Fruit fly (Drosophila melanogaster) whole organism, embryonic: ENCODE measurements around the gene CG16853.

Source experiments
- C15 ChIP-seq: fragments of 200-800 bp; sonication (Bioruptor generic); IDR thresholded peaks from 3 replicates; pipeline ENCODE4 v1.3.6; 2022; ENCODE audit warnings: missing biosample characterization, missing genetic modification characterization
- CG10321 ChIP-seq: fragments of 200-800 bp; sonication (Bioruptor generic); IDR thresholded peaks from 2 replicates; pipeline ENCODE4 v1.3.6; 2022; ENCODE audit warnings: missing biosample characterization, missing genetic modification characterization
- CG10959 ChIP-seq: fragments of 200-800 bp; sonication (Bioruptor generic); IDR thresholded peaks from 2 replicates; pipeline ENCODE4 v1.3.6; 2022; ENCODE audit warnings: missing biosample characterization, missing genetic modification characterization
- CG12104 ChIP-seq: fragments of 200-800 bp; sonication (Bioruptor generic); optimal IDR thresholded peaks from 3 replicates; lab custom pipeline; 2016; ENCODE audit warnings: missing biosample characterization, missing genetic modification characterization
- CG14050 ChIP-seq: fragments of 200-800 bp; sonication (Bioruptor generic); IDR thresholded peaks from 3 replicates; pipeline ENCODE4 v1.3.6; 2022; ENCODE audit warnings: missing biosample characterization, missing genetic modification characterization
- CG15479 ChIP-seq: fragments of 200-800 bp; sonication (Bioruptor generic); optimal IDR thresholded peaks from 3 replicates; lab custom pipeline; 2019; ENCODE audit warnings: missing biosample characterization, mild to moderate bottlenecking, missing genetic modification characterization, moderate library complexity
- CG18262 ChIP-seq: fragments of 200-800 bp; optimal IDR thresholded peaks from 3 replicates; lab custom pipeline; 2019; ENCODE audit warnings: missing biosample characterization, mild to moderate bottlenecking, missing genetic modification characterization, moderate library complexity
- CG18599 ChIP-seq: fragments of 200-800 bp; sonication (Bioruptor generic); optimal IDR thresholded peaks from 3 replicates; lab custom pipeline; 2017; ENCODE audit warnings: missing biosample characterization, missing genetic modification characterization, mild to moderate bottlenecking, moderate library complexity, missing genetic modification reagents
- CG18619 ChIP-seq: fragments of 200-800 bp; sonication (Bioruptor generic); optimal IDR thresholded peaks from 3 replicates; lab custom pipeline; 2017; ENCODE audit warnings: missing biosample characterization, mild to moderate bottlenecking, missing genetic modification characterization
- CG2202 ChIP-seq: fragments of 200-800 bp; sonication (Bioruptor generic); optimal IDR thresholded peaks from 2 replicates; lab custom pipeline; 2018; ENCODE audit warnings: missing biosample characterization, mild to moderate bottlenecking, missing genetic modification characterization
- CG31441 ChIP-seq: fragments of 200-800 bp; sonication (Bioruptor generic); IDR thresholded peaks from 2 replicates; pipeline ENCODE4 v1.3.6; 2022; ENCODE audit warnings: missing biosample characterization, missing genetic modification characterization
- CG33213 ChIP-seq: fragments of 200-800 bp; sonication (Bioruptor generic); optimal IDR thresholded peaks from 3 replicates; lab custom pipeline; 2016; ENCODE audit warnings: missing biosample characterization, missing genetic modification characterization
- CG6254 ChIP-seq: fragments of 200-800 bp; sonication (Bioruptor generic); optimal IDR thresholded peaks from 3 replicates; lab custom pipeline; 2017; ENCODE audit warnings: mild to moderate bottlenecking, missing biosample characterization, missing genetic modification reagents, missing genetic modification characterization
- CG6654 ChIP-seq: fragments of 200-800 bp; sonication (Bioruptor generic); optimal IDR thresholded peaks from 2 replicates; lab custom pipeline; 2017; ENCODE audit warnings: missing biosample characterization, mild to moderate bottlenecking, missing genetic modification characterization
- CG8089 ChIP-seq: fragments of 200-800 bp; sonication (Bioruptor generic); optimal IDR thresholded peaks from 3 replicates; lab custom pipeline; 2016; ENCODE audit warnings: missing biosample characterization, missing genetic modification characterization
- CG8388 ChIP-seq: fragments of 200-800 bp; sonication (Bioruptor generic); optimal IDR thresholded peaks from 2 replicates; lab custom pipeline; 2019; ENCODE audit warnings: missing biosample characterization, mild to moderate bottlenecking, missing genetic modification characterization, moderate library complexity
- CG9817 ChIP-seq: fragments of 200-800 bp; sonication (Bioruptor generic); optimal IDR thresholded peaks from 2 replicates; lab custom pipeline; 2018; ENCODE audit warnings: missing biosample characterization, mild to moderate bottlenecking, missing genetic modification characterization, moderate library complexity
- D19A ChIP-seq: fragments of 200-800 bp; optimal IDR thresholded peaks from 3 replicates; lab custom pipeline; 2019; ENCODE audit warnings: missing biosample characterization, mild to moderate bottlenecking, missing genetic modification characterization, moderate library complexity
- D19B ChIP-seq: fragments of 200-800 bp; sonication (Bioruptor generic); optimal IDR thresholded peaks from 2 replicates; lab custom pipeline; 2017; ENCODE audit warnings: missing biosample characterization, mild to moderate bottlenecking, missing genetic modification characterization
- Dll ChIP-seq: fragments of 200-800 bp; sonication (Bioruptor generic); IDR thresholded peaks from 4 replicates; pipeline ENCODE4 v1.3.6; 2022; ENCODE audit warnings: missing biosample characterization, missing genetic modification characterization; ENCODE audit not compliant: partially characterized antibody
- Fer3 ChIP-seq: fragments of 200-800 bp; sonication (Bioruptor generic); optimal IDR thresholded peaks from 2 replicates; lab custom pipeline; 2018; ENCODE audit warnings: missing biosample characterization, mild to moderate bottlenecking, missing genetic modification characterization, moderate library complexity
- Gug ChIP-seq: fragments of 200-800 bp; sonication (Bioruptor generic); IDR thresholded peaks from 4 replicates; pipeline ENCODE4 v1.3.6; 2022; ENCODE audit warnings: missing biosample characterization, missing genetic modification characterization
- Hr39 ChIP-seq: fragments of >200 bp; optimal IDR thresholded peaks from 2 replicates; lab custom pipeline; 2017
- Hr78 ChIP-seq, 2 experiments: fragments of 200-800 bp in 1 of 2; fragments of >200 bp in 1 of 2; sonication (Bioruptor generic) in 1 of 2; optimal IDR thresholded peaks; 2 replicates each; lab custom pipeline; 2017 to 2019; ENCODE audit warnings: missing biosample characterization in 2 of 2, missing genetic modification characterization in 2 of 2, mild to moderate bottlenecking in 1 of 2, moderate library complexity in 1 of 2
- MBD-R2 ChIP-seq: fragments of 200-800 bp; sonication (Bioruptor generic); IDR thresholded peaks from 2 replicates; pipeline ENCODE4 v1.3.6; 2022; ENCODE audit warnings: missing biosample characterization, missing genetic modification characterization
- Max ChIP-seq: fragments of 200-800 bp; sonication (Bioruptor generic); optimal IDR thresholded peaks from 2 replicates; lab custom pipeline; 2016; ENCODE audit warnings: missing biosample characterization, mild to moderate bottlenecking, missing genetic modification characterization
- TFAM ChIP-seq: fragments of 200-800 bp; sonication (Bioruptor generic); optimal IDR thresholded peaks from 2 replicates; lab custom pipeline; 2017; ENCODE audit warnings: missing biosample characterization, missing genetic modification characterization, inconsistent platforms
- Usf ChIP-seq: fragments of 200-800 bp; sonication (Bioruptor generic); optimal IDR thresholded peaks from 2 replicates; lab custom pipeline; 2017; ENCODE audit warnings: missing genotype, missing biosample characterization, missing genetic modification characterization
- al ChIP-seq: fragments of 200-800 bp; sonication (Bioruptor generic); IDR thresholded peaks from 2 replicates; pipeline ENCODE4 v1.3.6; 2022; ENCODE audit warnings: missing biosample characterization, missing genetic modification characterization
- az2 ChIP-seq: fragments of 200-800 bp; sonication (Bioruptor generic); optimal IDR thresholded peaks from 3 replicates; lab custom pipeline; 2016; ENCODE audit warnings: missing biosample characterization, missing genetic modification characterization
- crc ChIP-seq: fragments of 200-800 bp; sonication (Bioruptor generic); optimal IDR thresholded peaks from 2 replicates; lab custom pipeline; 2016; ENCODE audit warnings: missing biosample characterization, missing genetic modification characterization
- dati ChIP-seq: fragments of 200-800 bp; sonication (Bioruptor generic); IDR thresholded peaks from 2 replicates; pipeline ENCODE4 v1.3.6; 2022; ENCODE audit warnings: missing biosample characterization, missing genetic modification characterization
- dimm ChIP-seq: fragments of 200-800 bp; sonication (Bioruptor generic); IDR thresholded peaks from 2 replicates; pipeline ENCODE4 v1.3.6; 2022; ENCODE audit warnings: missing biosample characterization, missing genetic modification characterization
- fd3F ChIP-seq: fragments of 200-800 bp; sonication (Bioruptor generic); optimal IDR thresholded peaks from 2 replicates; lab custom pipeline; 2018; ENCODE audit warnings: missing biosample characterization, mild to moderate bottlenecking, missing genetic modification characterization, moderate library complexity
- gem ChIP-seq: fragments of 200-800 bp; sonication (Bioruptor generic); optimal IDR thresholded peaks from 2 replicates; lab custom pipeline; 2019; ENCODE audit warnings: missing biosample characterization, mild to moderate bottlenecking, missing genetic modification characterization, moderate library complexity
- grn ChIP-seq: fragments of 200-800 bp; sonication (Bioruptor generic); optimal IDR thresholded peaks from 3 replicates; lab custom pipeline; 2017; ENCODE audit warnings: missing biosample characterization, missing genetic modification characterization
- kah ChIP-seq: fragments of 200-800 bp; sonication (Bioruptor generic); optimal IDR thresholded peaks from 2 replicates; lab custom pipeline; 2018; ENCODE audit warnings: missing biosample characterization, mild to moderate bottlenecking, missing genetic modification characterization
- lilli ChIP-seq: fragments of 200-800 bp; sonication (Bioruptor generic); optimal IDR thresholded peaks from 3 replicates; lab custom pipeline; 2016; ENCODE audit warnings: missing biosample characterization, missing genetic modification characterization
- nau ChIP-seq: fragments of 200-800 bp; sonication (Bioruptor generic); optimal IDR thresholded peaks from 3 replicates; lab custom pipeline; 2017; ENCODE audit warnings: missing biosample characterization, mild to moderate bottlenecking, missing genetic modification characterization, missing genetic modification reagents
- pan ChIP-seq, 4 experiments: fragments of >200 bp in 3 of 4; fragments of 200-800 bp in 1 of 4; sonication (Bioruptor generic) in 1 of 4; optimal IDR thresholded peaks in 3 of 4; IDR thresholded peaks in 1 of 4; 2 replicates each; pipeline versions ENCODE4 v1.3.6 to Lab custom; 2017 to 2022; ENCODE audit warnings: missing biosample characterization in 2 of 4, missing genetic modification characterization in 2 of 4, mixed read lengths in 1 of 4
- scrt ChIP-seq: fragments of 200-800 bp; sonication (Bioruptor generic); optimal IDR thresholded peaks from 2 replicates; lab custom pipeline; 2018; ENCODE audit warnings: missing biosample characterization, mild to moderate bottlenecking, missing genetic modification characterization, moderate library complexity
- shn ChIP-seq: fragments of 200-800 bp; sonication (Bioruptor generic); optimal IDR thresholded peaks from 3 replicates; lab custom pipeline; 2016; ENCODE audit warnings: missing biosample characterization, missing genetic modification characterization
- slp2 ChIP-seq: fragments of 200-800 bp; sonication (Bioruptor generic); optimal IDR thresholded peaks from 2 replicates; lab custom pipeline; 2016; ENCODE audit warnings: missing biosample characterization, missing genetic modification characterization
- tap ChIP-seq: fragments of 200-800 bp; optimal IDR thresholded peaks from 3 replicates; lab custom pipeline; 2019; ENCODE audit warnings: missing biosample characterization, mild to moderate bottlenecking, missing genetic modification characterization, moderate library complexity
- usp ChIP-seq: fragments of >200 bp; optimal IDR thresholded peaks from 2 replicates; lab custom pipeline; 2017; ENCODE audit warnings: missing biosample characterization, missing genetic modification characterization
- zf30C ChIP-seq: fragments of 200-800 bp; sonication (Bioruptor generic); optimal IDR thresholded peaks from 3 replicates; lab custom pipeline; 2018; ENCODE audit warnings: missing biosample characterization, mild to moderate bottlenecking, missing genetic modification characterization

The CG16853 gene

dm6 chr2L:13571791-13572451 lies 29.9 kb downstream of the CG16853 start (continued):
- TF ChIP-seq CG6254 (no peak), Max (GFP tag; lab: Kevin White, UChicago) (no peak), dati (no peak), CG18619 (GFP tag; lab: Kevin White, UChicago) (peak; percentile 12), C15 (GFP tag; lab: Robert Waterston, UW) (no peak), CG33213 (no peak), nau (no peak), Usf (no peak), CG31441 (GFP tag; lab: Robert Waterston, UW) (peak; percentile 72), kah (GFP tag; lab: Kevin White, UChicago) (no peak), CG8388 (GFP tag; lab: Kevin White, UChicago) (peak; percentile 29), usp (GFP tag; lab: Kevin White, UChicago) (no peak), D19A (tag; lab: Kevin White, UChicago) (peak; percentile 34), scrt (peak; percentile 32), al (GFP tag; lab: Robert Waterston, UW) (no peak), Fer3 (tag; lab: Kevin White, UChicago) (peak; percentile 5), CG18262 (tag; lab: Kevin White, UChicago) (peak; percentile 46), Hr78 (GFP tag; optimal IDR thresholded peaks at IDR 0.05; lab: Kevin White, UChicago) (no peak), CG12104 (GFP tag; lab: Kevin White, UChicago) (no peak), Hr39 (lab: Kevin White, UChicago) (no peak), CG18599 (peak; percentile 21), CG15479 (GFP tag; lab: Kevin White, UChicago) (no peak), CG14050 (GFP tag; lab: Robert Waterston, UW) (no peak), D19B (peak; percentile 69), crc (GFP tag; lab: Kevin White, UChicago) (no peak), TFAM (GFP tag; lab: Kevin White, UChicago) (no peak), lilli (GFP tag; lab: Kevin White, UChicago) (no peak), shn (GFP tag; lab: Kevin White, UChicago) (no peak), Dll (GFP tag; lab: Robert Waterston, UW) (no peak), CG10321 (GFP tag; lab: Robert Waterston, UW) (peak; percentile 35; the same call in 1 of the 2 replicates), CG6654 (GFP tag; lab: Kevin White, UChicago) (no peak), slp2 (no peak), dimm (GFP tag; lab: Robert Waterston, UW) (no peak), MBD-R2 (GFP tag; lab: Robert Waterston, UW) (no peak), CG8089 (GFP tag; lab: Kevin White, UChicago) (no peak), tap (peak; percentile 30), grn (no peak), zf30C (no peak), az2 (GFP tag; lab: Kevin White, UChicago) (peak; percentile 9), CG2202 (tag; lab: Kevin White, UChicago) (no peak)
- TF ChIP-seq, all 482 proteins: peak for 62

dm6 chr2L:13586655-13587054 lies 44.6 kb downstream of the CG16853 start:
- TF ChIP-seq fd3F (GFP tag; lab: Kevin White, UChicago) (no peak), gem (tag; lab: Kevin White, UChicago) (peak; percentile 1), D19A (tag; lab: Kevin White, UChicago) (peak; percentile 76), pan (optimal IDR thresholded peaks at IDR 0.05; lab: Kevin White, UChicago) (no peak), pan (GFP tag; optimal IDR thresholded peaks at IDR 0.05 in 1 of 2, IDR thresholded peaks at IDR 0.05 in 1 of 2) (peak in 1 of 2 experiments; percentile 29), Gug (GFP tag; lab: Robert Waterston, UW) (no peak), Hr78 (GFP tag; optimal IDR thresholded peaks at IDR 0.05; lab: Kevin White, UChicago) (no peak), CG9817 (tag; lab: Kevin White, UChicago) (no peak), CG10959 (no peak)
- TF ChIP-seq, all 482 proteins: peak for 3
